Worm (Caenorhabditis elegans) whole organism, L1 larva: ENCODE measurements around the gene str-118.

Experiments
- C04F5.9 ChIP-seq: sonication (generic microtip); optimal IDR thresholded peaks from 2 replicates; lab custom pipeline; 2016; ENCODE audit warnings: missing genetic modification characterization, missing compliant biosample characterization
- C16A3.4 ChIP-seq: fragments of 150-350 bp; optimal IDR thresholded peaks from 2 replicates; lab custom pipeline; 2014; ENCODE audit warnings: missing biosample characterization, missing genetic modification characterization
- Y116A8C.19 ChIP-seq: sonication (generic microtip); optimal IDR thresholded peaks from 2 replicates; lab custom pipeline; 2016; ENCODE audit warnings: missing compliant biosample characterization, missing genetic modification characterization, borderline replicate concordance
- ama-1 ChIP-seq: fragments of 150-350 bp; optimal IDR thresholded peaks from 2 replicates; lab custom pipeline; 2014
- blmp-1 ChIP-seq: fragments of 150-350 bp; optimal IDR thresholded peaks from 2 replicates; lab custom pipeline; 2014; ENCODE audit warnings: missing biosample characterization, missing genetic modification characterization
- ceh-63 ChIP-seq: fragments of 200-800 bp; sonication (Bioruptor generic); optimal IDR thresholded peaks from 2 replicates; lab custom pipeline; 2018; ENCODE audit warnings: mild to moderate bottlenecking, missing genetic modification characterization, missing compliant biosample characterization
- ceh-82 ChIP-seq, 3 experiments: fragments of 150-350 bp in 1 of 3; sonication (generic microtip) in 2 of 3; optimal IDR thresholded peaks; 2 replicates each; lab custom pipeline; 2014 to 2017; ENCODE audit warnings: missing biosample characterization in 3 of 3, missing genetic modification characterization in 3 of 3
- ceh-88 ChIP-seq: fragments of 200-800 bp; sonication (Bioruptor generic); IDR thresholded peaks from 2 replicates; pipeline ENCODE4 v1.3.6; 2022; ENCODE audit warnings: missing genetic modification characterization, missing compliant biosample characterization
- dpl-1 ChIP-seq, 3 experiments: fragments of 150-350 bp in 2 of 3; sonication (generic microtip) in 1 of 3; optimal IDR thresholded peaks; 2 replicates each; lab custom pipeline; 2014 to 2017; ENCODE audit warnings: missing biosample characterization in 3 of 3, missing genetic modification characterization in 3 of 3, missing genetic modification reagents in 3 of 3
- efl-3 ChIP-seq: fragments of 200-800 bp; sonication (Bioruptor generic); optimal IDR thresholded peaks from 2 replicates; lab custom pipeline; 2018; ENCODE audit warnings: mild to moderate bottlenecking, missing genetic modification characterization, missing compliant biosample characterization
- egl-27 ChIP-seq, 2 experiments: fragments of 150-350 bp in 1 of 2; sonication (generic microtip); optimal IDR thresholded peaks; 3 replicates each; lab custom pipeline; 2017 to 2018; ENCODE audit warnings: missing biosample characterization in 2 of 2, missing genetic modification characterization in 2 of 2, missing genetic modification reagents in 2 of 2
- elt-2 ChIP-seq: sonication (generic microtip); optimal IDR thresholded peaks from 2 replicates; lab custom pipeline; 2016; ENCODE audit warnings: missing genetic modification characterization, mild to moderate bottlenecking, inconsistent platforms, missing compliant biosample characterization, missing genetic modification reagents
- ets-5 ChIP-seq: fragments of 200-800 bp; sonication (Bioruptor generic); IDR thresholded peaks from 2 replicates; pipeline ENCODE4 v1.3.6; 2022; ENCODE audit warnings: missing genetic modification characterization, missing compliant biosample characterization
- hlh-4 ChIP-seq: sonication (generic microtip); optimal IDR thresholded peaks from 2 replicates; lab custom pipeline; 2016; ENCODE audit warnings: mild to moderate bottlenecking, missing genetic modification characterization, missing compliant biosample characterization
- hpl-2 ChIP-seq: fragments of 150-350 bp; optimal IDR thresholded peaks from 2 replicates; lab custom pipeline; 2014; ENCODE audit warnings: missing biosample characterization, missing genetic modification reagents, missing genetic modification characterization
- irx-1 ChIP-seq: sonication (generic microtip); optimal IDR thresholded peaks from 2 replicates; lab custom pipeline; 2016; ENCODE audit warnings: missing genetic modification characterization, missing compliant biosample characterization
- lin-13 ChIP-seq: fragments of 150-350 bp; optimal IDR thresholded peaks from 2 replicates; lab custom pipeline; 2014; ENCODE audit warnings: missing biosample characterization, missing genetic modification reagents, missing genetic modification characterization
- lin-14 ChIP-seq: fragments of 200-800 bp; sonication (Bioruptor generic); optimal IDR thresholded peaks from 2 replicates; lab custom pipeline; 2018; ENCODE audit warnings: mild to moderate bottlenecking, missing genetic modification characterization, moderate library complexity, missing compliant biosample characterization
- lin-39 ChIP-seq: fragments of 150-350 bp; optimal IDR thresholded peaks from 2 replicates; lab custom pipeline; 2014; ENCODE audit warnings: missing biosample characterization, missing genetic modification reagents, missing genetic modification characterization
- lsy-2 ChIP-seq, 2 experiments: fragments of 150-350 bp; optimal IDR thresholded peaks; 2 replicates each; lab custom pipeline; 2014; ENCODE audit warnings: missing biosample characterization in 2 of 2, missing genetic modification characterization in 2 of 2
- mef-2 ChIP-seq: fragments of 150-350 bp; optimal IDR thresholded peaks from 2 replicates; lab custom pipeline; 2014; ENCODE audit warnings: missing biosample characterization, missing genetic modification characterization
- nhr-11 ChIP-seq: fragments of 150-350 bp; optimal IDR thresholded peaks from 2 replicates; lab custom pipeline; 2014; ENCODE audit warnings: missing biosample characterization, missing genetic modification characterization
- nhr-12 ChIP-seq: sonication (generic microtip); optimal IDR thresholded peaks from 2 replicates; lab custom pipeline; 2017; ENCODE audit warnings: missing biosample characterization, missing genetic modification characterization
- nhr-20 ChIP-seq: sonication (generic microtip); optimal IDR thresholded peaks from 2 replicates; lab custom pipeline; 2016; ENCODE audit warnings: mild to moderate bottlenecking, missing genetic modification characterization, missing compliant biosample characterization
- nhr-237 ChIP-seq: fragments of 150-350 bp; optimal IDR thresholded peaks from 2 replicates; lab custom pipeline; 2014; ENCODE audit warnings: missing biosample characterization, missing genetic modification characterization
- nhr-71 ChIP-seq: sonication (generic microtip); optimal IDR thresholded peaks from 2 replicates; lab custom pipeline; 2016; ENCODE audit warnings: mild to moderate bottlenecking, missing genetic modification characterization, moderate library complexity, missing compliant biosample characterization
- nhr-84 ChIP-seq: sonication (generic microtip); optimal IDR thresholded peaks from 2 replicates; lab custom pipeline; 2017; ENCODE audit warnings: missing biosample characterization, missing genetic modification characterization
- nhr-85 ChIP-seq: sonication (generic microtip); peaks from one replicate; lab custom pipeline; 2016; ENCODE audit warnings: missing genetic modification characterization, inconsistent platforms, missing compliant biosample characterization
- pag-3 ChIP-seq: sonication (generic microtip); optimal IDR thresholded peaks from 2 replicates; lab custom pipeline; 2017; ENCODE audit warnings: missing genetic modification characterization, mild to moderate bottlenecking, missing compliant biosample characterization, antibody characterized with exemption, borderline replicate concordance; ENCODE audit not compliant: insufficient read depth
- rnt-1 ChIP-seq: sonication (generic microtip); optimal IDR thresholded peaks from 2 replicates; lab custom pipeline; 2016; ENCODE audit warnings: mild to moderate bottlenecking, missing genetic modification characterization, moderate library complexity, missing compliant biosample characterization
- skn-1 ChIP-seq: fragments of 150-350 bp; optimal IDR thresholded peaks from 2 replicates; lab custom pipeline; 2014; ENCODE audit warnings: missing biosample characterization, missing genetic modification characterization
- snu-23 ChIP-seq: sonication (generic microtip); optimal IDR thresholded peaks from 2 replicates; lab custom pipeline; 2016; ENCODE audit warnings: missing genetic modification characterization, missing compliant biosample characterization
- sptf-1 ChIP-seq: fragments of 150-350 bp; optimal IDR thresholded peaks from 2 replicates; lab custom pipeline; 2014; ENCODE audit warnings: missing biosample characterization, missing genetic modification characterization
- sup-37 ChIP-seq: fragments of 200-800 bp; sonication (Bioruptor generic); optimal IDR thresholded peaks from 2 replicates; lab custom pipeline; 2018; ENCODE audit warnings: mild to moderate bottlenecking, missing genetic modification characterization, missing compliant biosample characterization
- tbx-2 ChIP-seq: sonication (generic microtip); optimal IDR thresholded peaks from 2 replicates; lab custom pipeline; 2016; ENCODE audit warnings: missing genetic modification characterization, missing compliant biosample characterization
- tlp-1 ChIP-seq: fragments of 150-350 bp; optimal IDR thresholded peaks from 2 replicates; lab custom pipeline; 2014; ENCODE audit warnings: missing biosample characterization, missing genetic modification characterization
- unc-86 ChIP-seq: sonication (generic microtip); optimal IDR thresholded peaks from 2 replicates; lab custom pipeline; 2016; ENCODE audit warnings: missing genetic modification characterization, missing compliant biosample characterization
- unc-98 ChIP-seq: fragments of 200-800 bp; sonication (Bioruptor generic); IDR thresholded peaks from 2 replicates; pipeline ENCODE4 v1.3.6; 2022; ENCODE audit warnings: missing genetic modification characterization, missing compliant biosample characterization
- zip-4 ChIP-seq: fragments of 200-800 bp; sonication (Bioruptor generic); optimal IDR thresholded peaks from 2 replicates; lab custom pipeline; 2018; ENCODE audit warnings: mild to moderate bottlenecking, missing genetic modification characterization, moderate library complexity, missing compliant biosample characterization
- ztf-4 ChIP-seq: fragments of 150-350 bp; optimal IDR thresholded peaks from 2 replicates; lab custom pipeline; 2014; ENCODE audit warnings: missing biosample characterization, missing genetic modification characterization

Gene str-118

ce11 chrV:10054872-10055271 lies 2.9 kb downstream of the str-118 start, which contains the start of gene yif-1 (continued):
- TF ChIP-seq ets-5 (no peak), snu-23 (GFP tag; lab: Kevin White, UChicago) (peak; percentile 24), zip-4 (GFP tag; lab: Kevin White, UChicago) (no peak), skn-1 (tag; lab: Kevin White, UChicago) (peak; percentile 11), irx-1 (tag; lab: Kevin White, UChicago) (no peak), mef-2 (tag; lab: Kevin White, UChicago) (no peak), sup-37 (GFP tag; lab: Kevin White, UChicago) (no peak), unc-98 (GFP tag; lab: Robert Waterston, UW) (no peak), efl-3 (GFP tag; lab: Kevin White, UChicago) (no peak), dpl-1 (GFP tag; optimal IDR thresholded peaks at IDR 0.05; lab: Kevin White, UChicago) (peak in 2 of 3 experiments; percentile 30 to 54), ceh-82 (tag; optimal IDR thresholded peaks at IDR 0.05; lab: Kevin White, UChicago) (no peak), blmp-1 (peak; percentile 19), hlh-4 (tag; lab: Kevin White, UChicago) (no peak), ama-1 (lab: Kevin White, UChicago) (no peak), unc-86 (tag; lab: Kevin White, UChicago) (no peak)

- TF ChIP-seq unc-86 (tag; lab: Kevin White, UChicago) (no peak), Y116A8C.19 (tag; lab: Kevin White, UChicago) (no peak), C16A3.4 (tag; lab: Kevin White, UChicago) (no peak), hpl-2 (no peak), sptf-1 (tag; lab: Kevin White, UChicago) (no peak), lsy-2 (tag; optimal IDR thresholded peaks at IDR 0.05; lab: Kevin White, UChicago) (no peak), nhr-84 (tag; lab: Kevin White, UChicago) (no peak), tlp-1 (tag; lab: Kevin White, UChicago) (no peak), ceh-88 (GFP tag; lab: Robert Waterston, UW) (no peak), nhr-20 (no peak), nhr-85 (tag; lab: Kevin White, UChicago) (no peak), nhr-11 (tag; lab: Kevin White, UChicago) (no peak), zip-4 (GFP tag; lab: Kevin White, UChicago) (no peak), efl-3 (GFP tag; lab: Kevin White, UChicago) (no peak), ceh-63 (GFP tag; lab: Kevin White, UChicago) (no peak), mef-2 (tag; lab: Kevin White, UChicago) (no peak), ama-1 (lab: Kevin White, UChicago) (no peak)
Measured at ce11 chrV:10058748-10059147, 6.8 kb downstream of the str-118 start.

- peak; percentile 49 for TF ChIP-seq pag-3 (tag; lab: Kevin White, UChicago)
- no peak for TF ChIP-seq elt-2 (tag; lab: Kevin White, UChicago)
- TF ChIP-seq mef-2 (tag; lab: Kevin White, UChicago) = no peak
- TF ChIP-seq rnt-1 (tag; lab: Kevin White, UChicago) = peak; percentile 57
- TF ChIP-seq nhr-71 (tag; lab: Kevin White, UChicago) = peak; percentile 36
- TF ChIP-seq ama-1 (lab: Kevin White, UChicago) = no peak
- no peak for TF ChIP-seq sptf-1 (tag; lab: Kevin White, UChicago)
- TF ChIP-seq snu-23 (GFP tag; lab: Kevin White, UChicago) = peak; percentile 7
- TF ChIP-seq ztf-4 (tag; lab: Kevin White, UChicago) = no peak
- TF ChIP-seq lin-14 (GFP tag; lab: Kevin White, UChicago) = peak; percentile 51
- no peak for TF ChIP-seq nhr-12 (tag; lab: Kevin White, UChicago)
- peak; percentile 41 for TF ChIP-seq lin-39 (tag; lab: Kevin White, UChicago)
- no peak for TF ChIP-seq tbx-2
- TF ChIP-seq nhr-237 (tag; lab: Kevin White, UChicago) = no peak
- TF ChIP-seq C04F5.9 (tag; lab: Kevin White, UChicago) = no peak
- peak in 1 of 2 experiments; percentile 27 for TF ChIP-seq lsy-2 (tag; optimal IDR thresholded peaks at IDR 0.05; lab: Kevin White, UChicago)
- no peak for TF ChIP-seq lin-13
- no peak for TF ChIP-seq egl-27 (tag; optimal IDR thresholded peaks at IDR 0.05; lab: Kevin White, UChicago)
- no peak for TF ChIP-seq C16A3.4 (tag; lab: Kevin White, UChicago)
Measured at ce11 chrV:10060039-10060438, 8.1 kb downstream of the str-118 start.
